Fruit fly (Drosophila melanogaster): Measurements from ENCODE around the gene CG6136.

DNA sequence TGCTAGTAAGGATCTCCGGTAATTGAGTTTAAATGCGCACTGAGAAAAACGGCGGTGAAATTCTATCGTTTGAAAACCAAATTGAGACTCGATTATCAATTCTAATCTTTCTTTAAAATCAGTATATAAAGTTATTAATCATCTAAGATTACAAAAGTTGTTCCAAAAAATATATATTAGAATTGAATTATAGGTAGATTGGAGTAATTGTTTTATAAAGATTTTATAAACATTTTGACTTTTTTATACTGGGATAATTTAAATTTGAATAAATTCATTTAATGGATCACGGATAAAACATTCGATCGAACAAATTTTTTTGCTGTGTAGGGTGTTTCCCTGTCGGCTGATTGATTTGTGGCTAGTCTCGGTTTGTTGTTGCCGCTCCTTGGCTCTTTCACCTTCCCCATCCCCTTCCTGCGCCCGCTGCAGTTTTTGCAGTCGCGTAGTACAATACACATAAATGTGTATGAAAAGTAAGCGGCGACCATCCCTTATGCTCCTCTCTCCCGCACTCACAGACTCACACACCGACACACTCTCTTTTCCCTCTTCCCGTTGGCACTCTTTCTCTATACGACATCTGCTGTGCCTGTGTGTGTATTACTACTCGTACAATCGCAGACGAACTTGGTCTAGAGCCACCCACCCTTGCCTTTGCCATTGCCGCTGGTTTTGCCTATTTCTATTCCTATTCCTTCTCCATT, 47.0 kb upstream of the CG6136 start:
- peak; percentile 8 for TF ChIP-seq h (GFP tag; optimal IDR thresholded peaks at IDR 0.05)
- TF ChIP-seq Hnf4 (GFP tag; optimal IDR thresholded peaks at IDR 0.05): no peak
- TF ChIP-seq OdsH (GFP tag; optimal IDR thresholded peaks at IDR 0.05): peak; percentile 42
- peak; percentile 18 for TF ChIP-seq ey (GFP tag; optimal IDR thresholded peaks at IDR 0.05)
- TF ChIP-seq Mio (GFP tag; optimal IDR thresholded peaks at IDR 0.05): no peak
- TF ChIP-seq Rel (GFP tag; optimal IDR thresholded peaks at IDR 0.05): no peak
- TF ChIP-seq Rel (tag; optimal IDR thresholded peaks at IDR 0.05): no peak
